Fruit fly (Drosophila melanogaster): Measurements from ENCODE around the gene Zip99C.

DNA sequence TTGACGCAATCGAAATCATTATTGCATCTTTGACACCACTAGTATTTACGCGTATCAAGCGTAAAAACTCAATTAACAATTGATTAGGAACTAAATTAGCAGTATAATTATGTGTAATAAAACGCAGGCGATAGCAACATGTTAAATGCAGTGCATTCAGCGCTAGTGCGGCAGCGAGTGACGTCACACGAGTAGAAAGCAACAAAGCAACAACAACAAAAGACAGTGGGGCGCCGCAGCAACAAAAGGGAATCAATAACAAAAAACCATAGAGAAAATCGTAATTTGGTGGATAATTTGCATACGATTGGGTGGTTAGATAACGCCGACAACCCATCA, 624 bp upstream of the Zip99C start, which contains the start of gene CG34133:
- TF ChIP-seq nau (GFP tag; optimal IDR thresholded peaks at IDR 0.05) (no peak), CG1647 (GFP tag; optimal IDR thresholded peaks at IDR 0.05) (no peak), CG16815 (GFP tag; optimal IDR thresholded peaks at IDR 0.05) (no peak), CG10543 (GFP tag; optimal IDR thresholded peaks at IDR 0.05) (no peak), CG12391 (tag; optimal IDR thresholded peaks at IDR 0.05) (no peak)

All from whole organism, embryonic.